Fruit fly (Drosophila melanogaster): ENCODE results near the gene CG16753.

The CG16753 gene

dm6 chr3L:3048647-3049046, 6.2 kb upstream of the CG16753 start:
- no peak for TF ChIP-seq CG8478 (optimal IDR thresholded peaks at IDR 0.05)
- no peak for TF ChIP-seq CTCF (optimal IDR thresholded peaks at IDR 0.05)

dm6 chr3L:3050185-3050584, 4.7 kb upstream of the CG16753 start, which contains the start of gene CG32485:
CG32485 (plus strand) TSS chr3L:3050323.
- TF ChIP-seq CTCF (optimal IDR thresholded peaks at IDR 0.05) (no peak), CG8478 (optimal IDR thresholded peaks at IDR 0.05) (no peak)

dm6 chr3L:3052110-3052871, 2.6 kb upstream of the CG16753 start, which contains the start of gene CG1271:
CG1271 (plus strand) TSS chr3L:3052514.
- TF ChIP-seq CG8478 (optimal IDR thresholded peaks at IDR 0.05) (no peak), CTCF (optimal IDR thresholded peaks at IDR 0.05) (peak; percentile 6 to 39)

DNA sequence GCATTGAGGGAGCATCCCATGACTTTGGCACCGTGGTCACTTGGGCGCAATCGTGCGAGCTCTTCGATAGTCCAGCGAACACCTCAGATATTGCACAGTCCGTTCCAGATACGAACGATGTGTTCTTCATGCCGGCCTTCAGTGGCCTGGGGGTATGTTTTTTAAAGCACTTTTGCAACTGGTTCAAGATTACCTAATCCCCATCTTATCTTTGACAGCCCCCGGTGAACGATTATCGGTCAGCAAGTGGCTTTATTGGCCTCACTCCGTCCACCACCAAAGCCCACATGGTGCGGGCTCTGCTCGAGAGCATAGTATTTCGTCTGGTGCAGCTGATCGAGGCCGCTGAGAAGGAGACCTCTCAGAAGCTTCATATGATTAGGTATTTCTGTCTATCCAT, 780 bp upstream of the CG16753 start:
- no peak for TF ChIP-seq CTCF (optimal IDR thresholded peaks at IDR 0.05)
- no peak for TF ChIP-seq CG8478 (optimal IDR thresholded peaks at IDR 0.05)

dm6 chr3L:3058970-3059883, 4.3 kb downstream of the CG16753 start:
- TF ChIP-seq CG8478 (optimal IDR thresholded peaks at IDR 0.05) (no peak), CTCF (optimal IDR thresholded peaks at IDR 0.05) (no peak)

DNA sequence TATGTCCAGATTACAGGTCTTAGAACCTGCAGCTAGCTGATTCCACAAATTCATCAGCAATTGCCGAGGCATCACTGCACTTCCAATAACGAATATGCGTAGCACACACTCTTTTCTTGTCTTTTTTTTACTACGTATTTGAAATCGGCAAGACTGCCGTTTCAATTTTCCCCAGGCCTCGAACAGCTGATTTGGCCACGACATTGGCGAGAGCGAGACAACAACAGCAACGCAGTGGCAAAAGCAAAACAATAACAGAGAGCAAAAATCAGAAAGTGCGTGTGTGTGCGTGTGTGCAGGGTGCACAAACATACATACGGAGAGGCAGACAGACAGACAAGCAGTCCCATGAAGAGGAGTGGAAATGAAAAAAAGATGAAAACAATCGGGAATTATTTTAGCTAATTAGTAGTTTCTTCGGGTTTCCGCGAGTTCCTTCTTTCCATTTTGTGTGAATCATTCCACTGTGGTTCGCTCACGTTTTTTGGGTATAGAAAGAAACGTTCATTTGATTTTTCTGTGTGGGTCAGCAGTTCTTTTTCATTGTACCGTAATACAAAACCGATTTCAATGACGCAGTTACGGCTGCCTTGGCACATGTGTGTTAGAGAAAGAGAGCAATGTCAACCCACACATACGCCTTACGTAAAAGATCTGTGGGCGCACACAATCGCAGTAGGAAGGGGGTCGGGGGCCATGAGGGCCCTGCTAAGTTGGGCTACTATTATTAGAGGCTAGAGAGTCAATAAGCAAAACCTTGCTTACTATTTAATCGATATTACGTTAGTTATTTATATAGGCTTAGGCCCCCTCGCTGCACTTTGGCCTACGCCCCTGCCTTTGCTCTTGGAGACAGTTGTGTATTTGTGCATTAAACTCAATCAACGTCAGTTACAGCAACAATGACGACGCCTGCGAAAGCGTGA, 5.4 kb downstream of the CG16753 start:
- no peak for TF ChIP-seq CTCF (optimal IDR thresholded peaks at IDR 0.05)
- TF ChIP-seq CG8478 (optimal IDR thresholded peaks at IDR 0.05) = no peak

DNA sequence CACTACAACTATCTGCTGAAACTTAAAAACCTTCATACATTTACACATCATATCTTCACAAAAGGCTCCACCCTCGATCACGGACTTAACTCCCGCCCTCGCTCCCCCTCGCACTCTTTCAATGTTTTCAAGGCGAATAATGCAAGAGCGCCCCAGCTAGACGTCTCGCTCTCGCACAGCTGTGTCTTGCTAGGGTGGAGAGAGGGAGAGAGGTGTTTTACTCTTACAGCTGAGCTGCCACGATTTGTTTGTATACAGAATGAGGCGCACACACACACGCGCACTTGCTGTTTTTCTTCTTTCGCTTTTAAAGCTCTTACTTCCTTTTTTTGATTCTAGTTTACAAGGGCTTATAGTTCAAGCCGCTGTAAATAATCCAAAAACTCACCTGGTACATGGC, 14.9 kb downstream of the CG16753 start:
- TF ChIP-seq CTCF (optimal IDR thresholded peaks at IDR 0.05) (no peak), CG8478 (optimal IDR thresholded peaks at IDR 0.05) (no peak)

DNA sequence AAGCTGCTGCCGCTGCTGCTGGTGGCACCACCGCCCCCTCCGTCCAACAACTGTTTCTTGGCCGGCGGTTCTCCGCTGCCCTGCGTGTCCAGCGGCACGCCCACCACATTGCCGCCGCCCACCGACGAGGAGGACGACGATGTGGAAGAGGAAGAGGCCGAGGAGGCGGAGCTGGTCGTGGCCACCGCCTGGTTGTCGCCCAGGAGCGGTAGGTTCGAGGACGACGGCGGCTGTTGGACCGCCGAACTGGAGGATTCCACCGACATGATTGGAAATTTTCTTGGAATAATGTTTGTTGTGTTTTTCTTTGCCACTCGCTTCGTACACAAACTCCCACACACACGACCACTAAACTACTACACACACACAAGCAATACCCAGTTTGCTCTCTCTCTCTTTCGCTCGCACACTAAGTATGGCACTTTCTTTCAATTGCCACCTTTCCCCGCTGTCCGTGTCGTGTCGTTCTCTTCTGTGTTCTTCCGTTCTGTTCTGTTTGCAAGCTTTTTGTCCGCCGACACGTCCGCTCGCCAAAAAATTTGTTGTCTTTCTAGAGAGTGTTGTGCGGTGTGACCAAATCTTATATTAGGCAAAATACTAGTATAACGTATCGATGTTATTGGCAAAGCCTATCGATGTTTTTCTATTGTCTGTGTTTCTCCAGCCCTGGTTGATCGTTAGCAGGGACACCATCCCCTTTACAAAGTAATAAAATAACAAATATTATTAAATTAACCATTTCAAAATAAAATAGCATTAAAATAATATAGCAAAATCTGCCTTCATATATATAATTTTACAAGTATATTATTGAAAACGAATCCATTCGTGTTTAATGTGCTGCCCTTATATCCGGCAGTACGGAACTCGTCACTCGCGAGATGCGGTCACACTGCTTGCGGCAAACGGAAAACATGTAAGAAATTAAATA, 15.7 kb downstream of the CG16753 start, which contains the start of the genes CG32486 and PAN3:
TSS of gene CG32486 (minus strand) at position 566 of the 931 bp plus-strand sequence.
TSS of gene PAN3 (plus strand) at position 860 of the 931 bp plus-strand sequence.
- TF ChIP-seq CTCF (optimal IDR thresholded peaks at IDR 0.05) (no peak), CG8478 (optimal IDR thresholded peaks at IDR 0.05) (no peak)

DNA sequence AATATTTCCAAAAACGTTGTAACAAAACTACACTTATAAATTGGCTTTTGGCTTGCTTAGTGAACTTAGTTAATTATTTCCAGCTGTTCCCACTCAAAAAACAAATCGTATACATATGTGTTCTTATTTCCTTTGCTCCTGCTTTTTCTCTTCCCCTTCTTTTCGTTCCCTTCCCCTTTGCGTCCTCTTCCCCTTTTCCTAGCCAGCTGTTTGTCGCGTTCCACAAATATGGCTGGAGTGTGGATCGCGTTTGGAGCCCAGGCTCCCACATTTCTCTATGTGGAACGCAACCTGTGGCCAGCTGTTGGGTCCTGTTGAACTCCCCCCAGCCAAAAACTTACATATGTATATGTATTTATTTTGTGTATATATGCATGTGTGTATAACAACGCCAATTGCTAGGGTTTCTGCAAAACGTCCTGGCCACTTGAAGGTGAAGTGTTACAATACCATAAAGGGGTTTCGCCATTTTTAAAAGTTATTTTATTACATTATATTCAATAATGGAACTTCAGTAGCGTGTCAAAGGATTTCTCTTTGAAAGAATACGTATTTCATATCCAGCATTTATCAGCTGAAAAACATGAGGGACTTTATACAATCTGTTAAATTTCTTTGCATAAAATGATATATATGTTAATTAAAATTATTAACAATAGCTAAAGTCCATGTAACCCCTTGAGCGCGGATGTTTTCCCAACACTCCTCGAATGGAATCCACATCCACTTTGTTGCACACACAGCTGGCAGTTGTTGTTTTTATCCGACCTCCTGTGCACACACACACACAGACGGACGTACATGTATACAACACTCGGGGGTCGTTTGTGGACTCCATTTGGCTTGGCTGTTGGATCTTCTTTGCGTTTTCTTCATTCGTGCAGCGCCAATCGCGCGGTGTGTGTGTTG, 17.1 kb downstream of the CG16753 start:
- no peak for TF ChIP-seq CTCF (optimal IDR thresholded peaks at IDR 0.05)

dm6 chr3L:3073460-3073859, 18.6 kb downstream of the CG16753 start:
- TF ChIP-seq CTCF (optimal IDR thresholded peaks at IDR 0.05) (no peak), CG8478 (optimal IDR thresholded peaks at IDR 0.05) (no peak)

DNA sequence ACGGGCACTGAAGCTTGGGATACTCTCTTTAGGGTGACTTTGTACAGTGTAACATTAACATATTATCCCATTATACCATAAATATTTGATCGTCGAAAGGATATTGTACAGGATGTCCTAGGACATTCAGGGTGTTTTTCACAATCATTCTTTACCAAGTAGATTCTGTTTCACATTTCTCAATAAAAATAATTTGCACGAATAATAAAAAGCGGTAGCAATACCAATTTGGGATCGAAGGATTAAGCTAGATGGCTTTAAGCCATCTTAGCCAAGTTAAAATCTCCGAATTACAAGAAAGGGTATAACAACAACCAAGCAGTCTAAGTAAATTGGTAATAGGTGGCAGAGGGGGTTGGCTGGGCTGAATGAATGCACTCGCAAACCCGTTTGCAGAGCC, 19.5 kb downstream of the CG16753 start:
- TF ChIP-seq CTCF (optimal IDR thresholded peaks at IDR 0.05) (no peak), CG8478 (optimal IDR thresholded peaks at IDR 0.05) (no peak)

dm6 chr3L:3074805-3075204, 19.9 kb downstream of the CG16753 start:
- TF ChIP-seq CTCF (optimal IDR thresholded peaks at IDR 0.05) (no peak), CG8478 (optimal IDR thresholded peaks at IDR 0.05) (no peak)

DNA sequence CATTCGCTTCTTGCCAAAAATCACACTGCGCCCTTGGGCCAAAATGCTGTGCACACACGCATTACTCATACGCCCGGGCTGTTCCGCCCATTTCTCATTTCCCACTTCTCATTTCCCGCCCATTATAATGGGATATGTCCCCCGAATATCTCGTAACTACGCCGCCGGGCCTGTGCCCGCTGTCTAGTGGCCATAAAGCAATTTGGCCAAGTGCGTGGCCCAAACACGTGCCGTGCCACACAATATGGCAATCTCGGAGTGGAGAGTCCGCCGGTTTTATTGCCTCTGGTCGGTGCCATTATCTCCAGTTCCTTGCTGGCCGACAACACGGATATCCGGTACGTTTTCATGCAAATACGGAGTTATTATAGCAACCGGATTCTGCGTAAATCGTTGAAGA, 22.1 kb downstream of the CG16753 start:
- TF ChIP-seq CG8478 (optimal IDR thresholded peaks at IDR 0.05) = no peak
- TF ChIP-seq CTCF (optimal IDR thresholded peaks at IDR 0.05) = no peak

Measured in S2 (cell line).